Worm (Caenorhabditis elegans): ENCODE results near the gene Y54G2A.44.

The Y54G2A.44 gene

DNA sequence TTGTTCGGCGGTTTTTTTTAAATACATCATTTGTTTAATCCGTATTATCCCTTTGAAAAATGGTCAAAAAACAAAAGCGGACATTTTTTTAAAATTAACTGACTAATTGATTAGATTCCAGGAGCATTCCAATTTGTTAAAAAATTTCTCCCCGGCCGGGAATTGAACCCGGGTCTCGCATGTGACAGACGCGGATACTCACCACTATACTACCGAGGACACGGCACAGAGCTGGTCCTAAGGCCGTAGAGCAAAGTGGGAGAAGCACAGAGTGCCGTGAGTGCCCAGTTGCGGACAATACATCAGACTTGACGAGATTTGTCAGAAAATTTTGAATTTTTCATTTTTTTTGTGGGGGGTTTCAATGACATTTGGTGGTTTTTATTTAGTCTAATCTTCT lies 654 bp upstream of the Y54G2A.44 start (continued):
- 0 out of 2 replicates have a peak, but pooled peaks have one; percentile 19 for TF ChIP-seq Y53G8AR.9 (GFP tag; conservative IDR thresholded peaks at IDR 0.05)
- peak; percentile 62 for TF ChIP-seq snpc-1.3 (tag; optimal IDR thresholded peaks at IDR 0.05; ENCODE audit: insufficient read depth)
- TF ChIP-seq ztf-18 (tag; optimal IDR thresholded peaks at IDR 0.05) = peak; percentile 69
- 0 out of 2 replicates have a peak, but pooled peaks have one; percentile 49 for TF ChIP-seq cebp-2 (GFP tag; IDR thresholded peaks at IDR 0.05)
- 0 out of 2 replicates have a peak, but pooled peaks have one; percentile 46 for TF ChIP-seq pbrm-1 (GFP tag; IDR thresholded peaks at IDR 0.05)
- TF ChIP-seq C06A6.2 (GFP tag; conservative IDR thresholded peaks at IDR 0.05) = no peak
- TF ChIP-seq egl-44 (GFP tag; IDR thresholded peaks at IDR 0.05) = no peak
- TF ChIP-seq ceh-58 (GFP tag; IDR thresholded peaks at IDR 0.05) = no peak
- TF ChIP-seq ceh-91 (GFP tag; IDR thresholded peaks at IDR 0.05) = no peak
- no peak for TF ChIP-seq ama-1 (optimal IDR thresholded peaks at IDR 0.05)
- peak in 1 of 2 experiments; percentile 54 for TF ChIP-seq ama-1 (GFP tag; optimal IDR thresholded peaks at IDR 0.05)
- 0 out of 2 replicates have a peak, but pooled peaks have one; percentile 28 for TF ChIP-seq K11D2.4 (GFP tag; IDR thresholded peaks at IDR 0.05)
- no peak for TF ChIP-seq nfyb-1 (GFP tag; IDR thresholded peaks at IDR 0.05)
- TF ChIP-seq him-1 (tag; optimal IDR thresholded peaks at IDR 0.05) = peak; percentile 46
- TF ChIP-seq rpc-1 (optimal IDR thresholded peaks at IDR 0.05) = peak; percentile 68
- TF ChIP-seq rpc-1 (tag; optimal IDR thresholded peaks at IDR 0.05) = peak; percentile 90
- no peak for TF ChIP-seq aptf-2 (GFP tag; conservative IDR thresholded peaks at IDR 0.05)
- no peak for TF ChIP-seq Y53F4B.3 (GFP tag; IDR thresholded peaks at IDR 0.05)
- TF ChIP-seq F57C9.4 (tag; optimal IDR thresholded peaks at IDR 0.05) = no peak
- TF ChIP-seq egrh-3 (GFP tag; IDR thresholded peaks at IDR 0.05) = peak; percentile 26; the same call in 1 of the 2 replicates
- no peak for TF ChIP-seq lag-1 (GFP tag; IDR thresholded peaks at IDR 0.05)
- TF ChIP-seq K12H6.12 (tag; optimal IDR thresholded peaks at IDR 0.05) = no peak
- no peak for TF ChIP-seq tbx-9 (tag; optimal IDR thresholded peaks at IDR 0.05; ENCODE audit: borderline replicate concordance)
- TF ChIP-seq madf-6 (GFP tag; IDR thresholded peaks at IDR 0.05) = peak; percentile 63
- no peak for TF ChIP-seq nhr-27 (tag; optimal IDR thresholded peaks at IDR 0.05)
- peak; percentile 59 for TF ChIP-seq snpc-4 (GFP tag; optimal IDR thresholded peaks at IDR 0.05)
- TF ChIP-seq snpc-4 (tag; optimal IDR thresholded peaks at IDR 0.05) = peak in 3 of 4 experiments; percentile 15 to 56 (median 26)
- peak; percentile 94 for TF ChIP-seq tbp1 (GFP tag; optimal IDR thresholded peaks at IDR 0.05)
- TF ChIP-seq ztf-25 (GFP tag; IDR thresholded peaks at IDR 0.05) = peak; percentile 76; the same call in 1 of the 2 replicates
- TF ChIP-seq hmg-1.2 (GFP tag; IDR thresholded peaks at IDR 0.05) = peak; percentile 67
- 0 out of 2 replicates have a peak, but pooled peaks have one; percentile 25 for TF ChIP-seq ztf-28 (GFP tag; IDR thresholded peaks at IDR 0.05)
- TF ChIP-seq hsf-1 (GFP tag; IDR thresholded peaks at IDR 0.05) = peak; percentile 71
- TF ChIP-seq lin-26 (GFP tag; IDR thresholded peaks at IDR 0.05) = peak; percentile 83
- TF ChIP-seq nhr-120 (GFP tag; IDR thresholded peaks at IDR 0.05) = no peak
- TF ChIP-seq athp-1 (tag; optimal IDR thresholded peaks at IDR 0.05) = peak; percentile 11
- TF ChIP-seq snpc-3.4 (tag; optimal IDR thresholded peaks at IDR 0.05) = peak; percentile 80

ce11 chrIV:2802193-2802592 lies 535 bp downstream of the Y54G2A.44 start:
- TF ChIP-seq pbrm-1 (GFP tag; IDR thresholded peaks at IDR 0.05) = 0 out of 2 replicates have a peak, but pooled peaks have one; percentile 39
- TF ChIP-seq aptf-2 (GFP tag; conservative IDR thresholded peaks at IDR 0.05) = no peak
- TF ChIP-seq F37B4.10 (GFP tag; IDR thresholded peaks at IDR 0.05) = no peak
- no peak for TF ChIP-seq xnd-1 (tag; optimal IDR thresholded peaks at IDR 0.05)
- no peak for TF ChIP-seq Y67H2A.10 (GFP tag; conservative IDR thresholded peaks at IDR 0.05)
- no peak for TF ChIP-seq B0336.3 (GFP tag; IDR thresholded peaks at IDR 0.05)
- no peak for TF ChIP-seq pha-4 (tag; optimal IDR thresholded peaks at IDR 0.05)
- no peak for TF ChIP-seq sptf-2 (GFP tag; optimal IDR thresholded peaks at IDR 0.05)
- no peak for TF ChIP-seq hsf-1 (GFP tag; IDR thresholded peaks at IDR 0.05)
- TF ChIP-seq mcd-1 (GFP tag; IDR thresholded peaks at IDR 0.05) = 0 out of 2 replicates have a peak, but pooled peaks have one; percentile 41
- no peak for TF ChIP-seq ama-1 (optimal IDR thresholded peaks at IDR 0.05)
- TF ChIP-seq ama-1 (GFP tag; optimal IDR thresholded peaks at IDR 0.05) = no peak
- no peak for TF ChIP-seq akir-1 (GFP tag; optimal IDR thresholded peaks at IDR 0.05)
- TF ChIP-seq atf-7 (tag; optimal IDR thresholded peaks at IDR 0.05) = no peak
- no peak for TF ChIP-seq let-607 (tag; optimal IDR thresholded peaks at IDR 0.05)
- TF ChIP-seq lin-35 (GFP tag; optimal IDR thresholded peaks at IDR 0.05) = peak in 1 of 3 experiments; percentile 32
- TF ChIP-seq lsy-27 (tag; optimal IDR thresholded peaks at IDR 0.05; ENCODE audit: borderline replicate concordance, insufficient read depth) = no peak
- TF ChIP-seq lin-40 (tag; optimal IDR thresholded peaks at IDR 0.05) = no peak

Data from whole organism, young adult.